Worm (Caenorhabditis elegans) whole organism, early embryonic: ENCODE results near the gene str-64.

Experiments used
- B0310.2 ChIP-seq: sonication (generic microtip); optimal IDR thresholded peaks from 2 replicates; lab custom pipeline; 2016; ENCODE audit warnings: mild to moderate bottlenecking, missing genetic modification characterization, missing compliant biosample characterization
- F13C5.2 ChIP-seq: sonication (generic microtip); optimal IDR thresholded peaks from 2 replicates; lab custom pipeline; 2017; ENCODE audit warnings: mild to moderate bottlenecking, missing genetic modification characterization, inconsistent platforms, missing compliant biosample characterization
- aly-1 ChIP-seq: sonication (generic microtip); optimal IDR thresholded peaks from 2 replicates; lab custom pipeline; 2016; ENCODE audit warnings: missing genetic modification characterization, missing compliant biosample characterization
- ama-1 ChIP-seq: fragments of 150-350 bp; optimal IDR thresholded peaks from 2 replicates; lab custom pipeline; 2014
- ceh-13 ChIP-seq: fragments of 200-800 bp; sonication (Bioruptor generic); optimal IDR thresholded peaks from 2 replicates; lab custom pipeline; 2018; ENCODE audit warnings: mild to moderate bottlenecking, missing genetic modification characterization, missing compliant biosample characterization
- ceh-36 ChIP-seq: sonication (generic microtip); optimal IDR thresholded peaks from 2 replicates; lab custom pipeline; 2016; ENCODE audit warnings: missing genetic modification characterization, inconsistent platforms, missing compliant biosample characterization
- ets-7 ChIP-seq: sonication (generic microtip); optimal IDR thresholded peaks from 2 replicates; lab custom pipeline; 2016; ENCODE audit warnings: missing genotype, missing genetic modification characterization, missing compliant biosample characterization
- flt-1 ChIP-seq: fragments of 200-800 bp; sonication (Bioruptor generic); IDR thresholded peaks from 2 replicates; pipeline ENCODE4 v1.3.6; 2022; ENCODE audit warnings: missing genetic modification characterization, missing compliant biosample characterization
- hmbx-1 ChIP-seq: sonication (generic microtip); optimal IDR thresholded peaks from 2 replicates; lab custom pipeline; 2016; ENCODE audit warnings: mild to moderate bottlenecking, missing genetic modification characterization, missing compliant biosample characterization
- hmg-4 ChIP-seq: fragments of 200-800 bp; sonication (Bioruptor generic); optimal IDR thresholded peaks from 2 replicates; lab custom pipeline; 2018; ENCODE audit warnings: mild to moderate bottlenecking, missing genetic modification characterization, missing compliant biosample characterization
- hnd-1 ChIP-seq: sonication (generic microtip); optimal IDR thresholded peaks from 2 replicates; lab custom pipeline; 2016; ENCODE audit warnings: missing genetic modification characterization, missing compliant biosample characterization
- pes-1 ChIP-seq: fragments of 200-800 bp; sonication (Bioruptor generic); IDR thresholded peaks from 2 replicates; pipeline ENCODE4 v1.3.6; 2022; ENCODE audit warnings: missing genetic modification reagents, missing genetic modification characterization, missing compliant biosample characterization
- scrt-1 ChIP-seq: fragments of 200-800 bp; sonication (Bioruptor generic); IDR thresholded peaks from 2 replicates; pipeline ENCODE4 v1.3.6; 2022; ENCODE audit warnings: missing genetic modification characterization, missing compliant biosample characterization
- sea-1 ChIP-seq: fragments of 200-800 bp; sonication (Bioruptor generic); conservative IDR thresholded peaks from 2 replicates; pipeline ENCODE4 v1.3.6; 2022; ENCODE audit warnings: missing genetic modification characterization, missing compliant biosample characterization
- tbx-11 ChIP-seq: fragments of 200-800 bp; sonication (Bioruptor generic); IDR thresholded peaks from 2 replicates; pipeline ENCODE4 v1.3.6; 2022; ENCODE audit warnings: missing genetic modification characterization, missing compliant biosample characterization
- tbx-37 ChIP-seq: fragments of 200-800 bp; sonication (Bioruptor generic); conservative IDR thresholded peaks from 2 replicates; pipeline ENCODE4 v1.3.6; 2022; ENCODE audit warnings: missing genetic modification reagents, missing genetic modification characterization, missing compliant biosample characterization
- tra-4 ChIP-seq: sonication (generic microtip); optimal IDR thresholded peaks from 2 replicates; lab custom pipeline; 2017; ENCODE audit warnings: missing genetic modification characterization, missing compliant biosample characterization

str-64 gene

DNA sequence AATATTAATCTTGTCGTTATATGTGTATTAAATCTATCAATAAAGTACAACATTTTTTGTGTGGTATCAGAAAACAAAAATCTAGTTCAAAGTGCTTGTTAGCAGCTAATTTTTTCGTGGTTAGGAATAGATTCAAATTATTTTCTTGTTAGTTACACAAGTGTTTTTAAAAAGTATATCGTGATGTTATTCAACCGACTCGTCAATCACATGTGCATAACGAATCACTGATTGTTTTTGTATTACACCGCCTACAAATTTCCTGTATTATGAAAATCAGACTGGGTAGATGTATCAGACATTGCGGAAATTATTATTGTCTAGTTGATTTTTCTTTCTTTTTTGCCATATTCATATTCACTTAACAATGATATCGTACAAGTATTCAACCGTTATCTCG lies at the start of gene str-64:
str-64 (plus strand) TSS at position 301 of the 400 bp plus-strand sequence.
- no peak for TF ChIP-seq sea-1 (GFP tag; lab: Robert Waterston, UW)

DNA sequence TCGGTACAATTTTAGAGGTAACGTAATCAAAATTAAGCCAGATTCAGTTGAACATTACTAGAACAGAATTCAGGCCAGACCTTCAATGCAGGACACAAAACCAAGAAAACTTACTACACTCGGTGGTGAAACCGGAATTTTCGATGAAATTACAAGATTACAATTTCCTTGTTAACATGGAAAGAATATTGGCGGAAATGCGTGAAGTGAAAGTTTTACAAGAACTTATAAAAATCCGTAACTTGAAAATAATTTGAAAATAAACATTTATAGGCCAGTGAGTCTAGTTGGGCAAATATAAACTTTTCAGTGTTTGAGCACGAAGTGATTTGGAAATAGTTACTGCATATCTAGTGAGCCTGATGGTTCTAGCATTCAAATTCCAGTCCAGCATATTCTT lies 48.2 kb upstream of the str-64 start, which contains the start of gene K08D9.6:
K08D9.6 (minus strand) TSS at position 101 of the 400 bp plus-strand sequence.
- no peak for TF ChIP-seq B0310.2
- TF ChIP-seq tra-4: no peak
- no peak for TF ChIP-seq aly-1 (tag; lab: Kevin White, UChicago)
- TF ChIP-seq F13C5.2 (tag; lab: Kevin White, UChicago): no peak
- no peak for TF ChIP-seq flt-1 (GFP tag; lab: Robert Waterston, UW)
- no peak for TF ChIP-seq tbx-37 (GFP tag; lab: Robert Waterston, UW)
- no peak for TF ChIP-seq scrt-1 (GFP tag; lab: Robert Waterston, UW)
- TF ChIP-seq pes-1 (GFP tag; lab: Robert Waterston, UW): no peak
- TF ChIP-seq hnd-1 (tag; lab: Kevin White, UChicago): no peak
- TF ChIP-seq sea-1 (GFP tag; lab: Robert Waterston, UW): no peak
- TF ChIP-seq ceh-13 (GFP tag; lab: Kevin White, UChicago): no peak
- no peak for TF ChIP-seq ceh-36 (tag; lab: Kevin White, UChicago)
- no peak for TF ChIP-seq ama-1 (lab: Kevin White, UChicago)
- no peak for TF ChIP-seq hmg-4 (GFP tag; lab: Kevin White, UChicago)

DNA sequence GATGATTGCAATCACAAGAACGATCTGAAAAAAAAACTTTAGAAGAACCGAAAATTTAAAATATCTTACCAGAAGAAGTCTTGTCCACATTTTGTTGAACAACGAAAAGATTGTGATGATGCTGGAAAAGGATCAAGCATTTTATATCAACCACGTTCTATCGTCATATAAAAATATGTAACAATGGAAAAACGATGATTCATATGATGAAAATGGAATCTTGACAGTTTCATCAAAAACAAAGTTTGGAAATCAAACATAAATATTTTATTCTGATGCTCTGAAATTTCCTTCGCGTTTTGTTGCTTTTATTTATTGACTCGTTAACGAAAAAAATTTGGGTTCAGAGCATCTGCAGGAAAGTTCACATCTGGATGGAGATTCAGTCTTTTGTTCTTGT lies 46.4 kb upstream of the str-64 start, which contains the start of the genes K08D9.9 and str-16:
K08D9.9 (minus strand) TSS at position 101 of the 400 bp plus-strand sequence.
str-16 (plus strand) TSS at position 266 of the 400 bp plus-strand sequence.
- TF ChIP-seq flt-1 (GFP tag; lab: Robert Waterston, UW) (no peak), ama-1 (lab: Kevin White, UChicago) (no peak), B0310.2 (no peak)

DNA sequence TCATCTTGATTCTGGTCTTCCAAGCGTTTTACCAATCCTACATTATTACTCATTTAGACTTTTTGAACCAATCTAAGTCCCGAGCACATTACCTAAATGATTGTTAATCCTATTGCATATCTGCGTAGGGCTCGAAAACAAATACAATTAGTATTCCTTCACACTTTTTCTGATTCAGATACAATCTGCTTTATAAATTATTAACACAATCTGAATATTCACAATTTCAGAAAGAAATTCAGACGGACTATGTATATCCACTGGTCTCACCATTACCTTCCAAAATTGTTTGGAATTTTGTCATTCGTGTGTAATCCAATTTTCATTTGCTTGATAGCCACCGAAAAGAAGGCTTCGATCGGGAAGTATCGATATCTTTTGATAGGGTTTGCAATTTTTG lies 41.9 kb upstream of the str-64 start, which contains the start of gene srj-11:
srj-11 (plus strand) TSS at position 250 of the 400 bp plus-strand sequence.
- TF ChIP-seq ets-7 (tag; lab: Kevin White, UChicago): no peak
- no peak for TF ChIP-seq hnd-1 (tag; lab: Kevin White, UChicago)
- no peak for TF ChIP-seq tbx-11 (GFP tag; lab: Robert Waterston, UW)
- TF ChIP-seq aly-1 (tag; lab: Kevin White, UChicago): no peak
- TF ChIP-seq B0310.2: no peak
- TF ChIP-seq tra-4: no peak
- TF ChIP-seq scrt-1 (GFP tag; lab: Robert Waterston, UW): no peak
- no peak for TF ChIP-seq ceh-13 (GFP tag; lab: Kevin White, UChicago)
- TF ChIP-seq F13C5.2 (tag; lab: Kevin White, UChicago): no peak
- TF ChIP-seq ceh-36 (tag; lab: Kevin White, UChicago): no peak
- TF ChIP-seq flt-1 (GFP tag; lab: Robert Waterston, UW): no peak
- no peak for TF ChIP-seq hmbx-1
- no peak for TF ChIP-seq sea-1 (GFP tag; lab: Robert Waterston, UW)
- TF ChIP-seq ama-1 (lab: Kevin White, UChicago): no peak
- no peak for TF ChIP-seq hmg-4 (GFP tag; lab: Kevin White, UChicago)
- no peak for TF ChIP-seq tbx-37 (GFP tag; lab: Robert Waterston, UW)
- no peak for TF ChIP-seq pes-1 (GFP tag; lab: Robert Waterston, UW)

DNA sequence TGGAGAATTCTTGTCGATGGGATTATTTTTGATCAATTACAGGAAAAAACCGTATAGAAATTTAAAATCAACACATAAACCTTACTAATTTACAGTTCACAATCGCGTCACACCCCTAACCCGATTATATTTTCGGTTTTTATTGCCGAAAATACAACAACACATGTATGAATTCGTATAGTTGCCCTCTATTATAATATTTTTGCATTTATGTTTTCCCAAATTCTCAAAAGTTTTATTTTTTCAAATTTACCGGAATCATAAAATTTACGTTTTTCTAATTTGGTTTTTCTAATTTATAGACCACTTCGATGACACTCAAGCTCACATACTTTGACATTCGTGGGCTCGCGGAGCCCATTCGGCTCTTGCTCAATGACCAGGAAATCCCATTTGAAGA lies 40.1 kb upstream of the str-64 start, which contains the start of gene gst-23:
gst-23 (plus strand) TSS at position 301 of the 400 bp plus-strand sequence.
- TF ChIP-seq tra-4 (no peak), ceh-13 (GFP tag; lab: Kevin White, UChicago) (no peak), sea-1 (GFP tag; lab: Robert Waterston, UW) (no peak), B0310.2 (no peak), ama-1 (lab: Kevin White, UChicago) (no peak), ceh-36 (tag; lab: Kevin White, UChicago) (no peak), hmbx-1 (no peak), scrt-1 (GFP tag; lab: Robert Waterston, UW) (no peak), aly-1 (tag; lab: Kevin White, UChicago) (no peak), flt-1 (GFP tag; lab: Robert Waterston, UW) (no peak), hmg-4 (GFP tag; lab: Kevin White, UChicago) (no peak), pes-1 (GFP tag; lab: Robert Waterston, UW) (no peak), ets-7 (tag; lab: Kevin White, UChicago) (no peak), F13C5.2 (tag; lab: Kevin White, UChicago) (no peak), hnd-1 (tag; lab: Kevin White, UChicago) (no peak), tbx-37 (GFP tag; lab: Robert Waterston, UW) (no peak), tbx-11 (GFP tag; lab: Robert Waterston, UW) (no peak)

DNA sequence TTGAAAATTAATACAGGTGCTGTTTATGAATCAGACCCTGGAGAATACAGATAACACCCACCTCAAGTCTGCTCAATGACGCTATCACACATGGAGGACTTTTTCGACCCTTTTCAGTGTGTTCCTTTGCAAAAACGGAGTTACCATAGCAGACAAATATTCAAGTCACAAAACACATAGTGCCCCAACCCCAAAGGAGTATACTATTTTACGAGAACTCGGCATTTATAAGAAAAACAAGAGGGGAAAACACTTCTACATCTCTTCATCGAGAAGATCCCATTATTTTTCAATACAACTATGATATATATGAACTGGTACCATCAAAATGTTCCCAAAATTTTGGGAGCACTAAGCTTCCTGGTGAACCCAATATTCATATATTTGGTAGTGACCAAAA lies 38.4 kb upstream of the str-64 start, which contains the start of gene srj-7:
srj-7 (plus strand) TSS at position 301 of the 400 bp plus-strand sequence.
- TF ChIP-seq flt-1 (GFP tag; lab: Robert Waterston, UW): no peak
- no peak for TF ChIP-seq pes-1 (GFP tag; lab: Robert Waterston, UW)
- no peak for TF ChIP-seq ets-7 (tag; lab: Kevin White, UChicago)
- TF ChIP-seq scrt-1 (GFP tag; lab: Robert Waterston, UW): no peak
- no peak for TF ChIP-seq hmg-4 (GFP tag; lab: Kevin White, UChicago)
- no peak for TF ChIP-seq tbx-37 (GFP tag; lab: Robert Waterston, UW)
- no peak for TF ChIP-seq aly-1 (tag; lab: Kevin White, UChicago)
- no peak for TF ChIP-seq tra-4
- no peak for TF ChIP-seq F13C5.2 (tag; lab: Kevin White, UChicago)
- TF ChIP-seq ama-1 (lab: Kevin White, UChicago): no peak
- TF ChIP-seq hmbx-1: no peak
- TF ChIP-seq ceh-36 (tag; lab: Kevin White, UChicago): no peak
- no peak for TF ChIP-seq ceh-13 (GFP tag; lab: Kevin White, UChicago)
- TF ChIP-seq B0310.2: no peak

DNA sequence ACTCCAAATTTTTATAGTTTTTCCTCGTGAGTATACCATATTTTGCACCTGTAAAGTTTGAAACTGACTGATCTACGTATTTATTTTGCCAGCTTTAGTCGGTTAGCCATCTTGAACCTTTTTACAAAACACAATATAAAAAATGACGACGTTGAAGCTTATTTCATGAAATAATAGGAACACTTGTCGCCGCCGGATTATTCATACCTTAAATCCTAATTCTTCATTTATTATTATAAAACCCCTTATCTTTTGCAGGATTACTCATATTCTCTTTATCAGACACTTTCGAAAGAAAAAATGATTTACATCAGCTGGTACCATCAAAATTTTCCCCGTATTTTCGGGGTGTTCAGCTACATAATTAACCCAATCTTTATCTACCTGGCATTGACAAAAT lies 35.5 kb upstream of the str-64 start, which contains the start of gene srj-8:
srj-8 (plus strand) TSS at position 301 of the 400 bp plus-strand sequence.
- TF ChIP-seq hnd-1 (tag; lab: Kevin White, UChicago) (no peak), pes-1 (GFP tag; lab: Robert Waterston, UW) (no peak), ama-1 (lab: Kevin White, UChicago) (no peak), ets-7 (tag; lab: Kevin White, UChicago) (no peak), hmg-4 (GFP tag; lab: Kevin White, UChicago) (no peak)
